Fruit fly (Drosophila melanogaster) whole organism, wandering third instar larva: ENCODE data around the gene t-cup.

ENCODE experiments used
- CG32264 ChIP-seq: fragments of 200-800 bp; sonication (Bioruptor generic); optimal IDR thresholded peaks from 2 replicates; lab custom pipeline; 2016; ENCODE audit warnings: missing biosample characterization, missing genetic modification characterization
- CG9705 ChIP-seq: fragments of 200-800 bp; sonication (Bioruptor generic); optimal IDR thresholded peaks from 2 replicates; lab custom pipeline; 2018; ENCODE audit warnings: missing biosample characterization, mild to moderate bottlenecking, missing genetic modification characterization
- CrebA ChIP-seq: fragments of 200-800 bp; sonication (Bioruptor generic); optimal IDR thresholded peaks from 2 replicates; lab custom pipeline; 2016; ENCODE audit warnings: missing biosample characterization, mild to moderate bottlenecking, missing genetic modification characterization, borderline replicate concordance
- Dfd ChIP-seq: fragments of >200 bp; optimal IDR thresholded peaks from 2 replicates; lab custom pipeline; 2017; ENCODE audit warnings: missing biosample characterization, missing genetic modification characterization
- Dif ChIP-seq: fragments of 200-275, 200-300 bp; sonication (Bioruptor generic); optimal IDR thresholded peaks from 2 replicates; lab custom pipeline; 2018; ENCODE audit warnings: missing biosample characterization, missing genetic modification characterization; ENCODE audit not compliant: partially characterized antibody
- GATAd ChIP-seq: sonication (Bioruptor generic); optimal IDR thresholded peaks from 2 replicates; lab custom pipeline; 2016; ENCODE audit warnings: missing biosample characterization, missing genetic modification characterization
- HLH106 ChIP-seq: fragments of 200-800 bp; optimal IDR thresholded peaks from 3 replicates; lab custom pipeline; 2019; ENCODE audit warnings: missing biosample characterization, mild to moderate bottlenecking, missing genetic modification characterization, moderate library complexity
- Hr83 ChIP-seq: fragments of 200-300 bp; sonication (Bioruptor generic); optimal IDR thresholded peaks from 2 replicates; lab custom pipeline; 2016; ENCODE audit warnings: missing biosample characterization, mild to moderate bottlenecking, missing genetic modification characterization, moderate library complexity; ENCODE audit not compliant: poor library complexity, severe bottlenecking
- Jra ChIP-seq: sonication (Bioruptor generic); optimal IDR thresholded peaks from 2 replicates; lab custom pipeline; 2016; ENCODE audit warnings: missing biosample characterization, missing genetic modification characterization
- Mio ChIP-seq: sonication (Bioruptor generic); optimal IDR thresholded peaks from 2 replicates; lab custom pipeline; 2016; ENCODE audit warnings: missing biosample characterization, missing genetic modification characterization
- Myc ChIP-seq: fragments of >200 bp; optimal IDR thresholded peaks from 2 replicates; lab custom pipeline; 2017
- N ChIP-seq: fragments of >200 bp; optimal IDR thresholded peaks from 2 replicates; lab custom pipeline; 2018; ENCODE audit warnings: missing biosample characterization, missing external identifiers, missing genetic modification characterization
- Rel ChIP-seq, 2 experiments: fragments of 200-800 bp; sonication (Bioruptor generic) in 1 of 2; optimal IDR thresholded peaks; 2 replicates in 1 of 2; 3 replicates in 1 of 2; lab custom pipeline; 2016 to 2019; ENCODE audit warnings: mild to moderate bottlenecking in 2 of 2, missing biosample characterization in 2 of 2, missing genetic modification characterization in 2 of 2, moderate library complexity in 1 of 2
- br ChIP-seq: fragments of 200-800 bp; sonication (Bioruptor generic); optimal IDR thresholded peaks from 2 replicates; lab custom pipeline; 2016; ENCODE audit warnings: missing biosample characterization, missing genetic modification characterization
- brk ChIP-seq: fragments of 200-800 bp; sonication (Bioruptor generic); optimal IDR thresholded peaks from 2 replicates; lab custom pipeline; 2016; ENCODE audit warnings: missing biosample characterization, mild to moderate bottlenecking, missing genetic modification characterization
- dl ChIP-seq, 2 experiments: fragments of 175-275, 200-275 bp in 1 of 2; fragments of 200-275 bp in 1 of 2; sonication (Bioruptor generic); optimal IDR thresholded peaks; lab custom pipeline; 2018; ENCODE audit warnings: mild to moderate bottlenecking in 2 of 2, missing biosample characterization in 2 of 2, missing genetic modification characterization in 2 of 2, moderate library complexity in 2 of 2; ENCODE audit not compliant: partially characterized antibody in 2 of 2, insufficient read depth in 1 of 2
- dmrt93B ChIP-seq: fragments of 200-800 bp; sonication (Bioruptor generic); optimal IDR thresholded peaks from 2 replicates; lab custom pipeline; 2018; ENCODE audit warnings: missing biosample characterization, mild to moderate bottlenecking, missing genetic modification characterization
- ey ChIP-seq: fragments of 200-800 bp; sonication (Bioruptor generic); optimal IDR thresholded peaks from 2 replicates; lab custom pipeline; 2016; ENCODE audit warnings: missing biosample characterization, missing genetic modification characterization
- fru ChIP-seq: fragments of 200-800 bp; sonication (Bioruptor generic); optimal IDR thresholded peaks from 3 replicates; lab custom pipeline; 2016; ENCODE audit warnings: missing biosample characterization, mild to moderate bottlenecking, missing genetic modification characterization
- h ChIP-seq: fragments of 200-800 bp; sonication (Bioruptor generic); optimal IDR thresholded peaks from 3 replicates; lab custom pipeline; 2016; ENCODE audit warnings: missing biosample characterization, mild to moderate bottlenecking, missing genetic modification characterization
- jim ChIP-seq: fragments of 175-275, 200-325 bp; sonication (Bioruptor generic); optimal IDR thresholded peaks from 2 replicates; lab custom pipeline; 2016; ENCODE audit warnings: missing biosample characterization, mild to moderate bottlenecking, missing genetic modification characterization
- lola ChIP-seq: fragments of >200 bp; optimal IDR thresholded peaks from 2 replicates; lab custom pipeline; 2017; ENCODE audit warnings: missing biosample characterization, missing genetic modification characterization
- psq ChIP-seq: fragments of 200-800 bp; sonication (Bioruptor generic); optimal IDR thresholded peaks from 3 replicates; lab custom pipeline; 2017; ENCODE audit warnings: missing biosample characterization, mild to moderate bottlenecking, missing genetic modification characterization, moderate library complexity
- sv ChIP-seq: fragments of 200-800 bp; sonication (Bioruptor generic); optimal IDR thresholded peaks from 3 replicates; lab custom pipeline; 2016; ENCODE audit warnings: missing biosample characterization, missing genetic modification characterization
- usp ChIP-seq: fragments of >200 bp; optimal IDR thresholded peaks from 2 replicates; lab custom pipeline; 2017; ENCODE audit warnings: missing biosample characterization, missing genetic modification characterization

Gene t-cup

dm6 chr2L:12539334-12539733, 42.2 kb upstream of the t-cup start:
- TF ChIP-seq CG9705 (GFP tag; lab: Kevin White, UChicago) = no peak
- peak; percentile 93 for TF ChIP-seq Dfd (GFP tag; lab: Kevin White, UChicago)
- TF ChIP-seq, all 38 proteins: peak for 1

- no peak for TF ChIP-seq fru (GFP tag; lab: Kevin White, UChicago)
Measured at dm6 chr2L:12535637-12536038, 38.5 kb upstream of the t-cup start.

- TF ChIP-seq GATAd (GFP tag; lab: Kevin White, UChicago) = no peak
Measured at dm6 chr2L:12533671-12534402, 36.7 kb upstream of the t-cup start.

- TF ChIP-seq GATAd (GFP tag; lab: Kevin White, UChicago) = no peak
- TF ChIP-seq Hr83 (GFP tag; lab: Kevin White, UChicago) = no peak
- no peak for TF ChIP-seq sv
- TF ChIP-seq Rel (GFP tag; optimal IDR thresholded peaks at IDR 0.05; lab: Kevin White, UChicago) = no peak
- no peak for TF ChIP-seq Rel (tag; optimal IDR thresholded peaks at IDR 0.05; lab: Kevin White, UChicago)
- TF ChIP-seq N (GFP tag; lab: Kevin White, UChicago) = no peak
- TF ChIP-seq dl (GFP tag; optimal IDR thresholded peaks at IDR 0.05; lab: Kevin White, UChicago; ENCODE audit: insufficient read depth in 1 of 2, partially characterized antibody in 2 of 2) = no peak
- TF ChIP-seq psq (GFP tag; lab: Kevin White, UChicago) = no peak
- no peak for TF ChIP-seq Dif (GFP tag; lab: Kevin White, UChicago)
- TF ChIP-seq lola = no peak
- no peak for TF ChIP-seq CG32264 (GFP tag; lab: Kevin White, UChicago)
- no peak for TF ChIP-seq CrebA (GFP tag; lab: Kevin White, UChicago)
- no peak for TF ChIP-seq usp (GFP tag; lab: Kevin White, UChicago)
- no peak for TF ChIP-seq Jra (GFP tag; lab: Kevin White, UChicago)
Measured at dm6 chr2L:12532628-12533027, 35.5 kb upstream of the t-cup start.

- no peak for TF ChIP-seq Jra (GFP tag; lab: Kevin White, UChicago)
- TF ChIP-seq HLH106 (tag; lab: Kevin White, UChicago) = no peak
- no peak for TF ChIP-seq lola
- TF ChIP-seq sv = no peak
- no peak for TF ChIP-seq Mio
- no peak for TF ChIP-seq CrebA (GFP tag; lab: Kevin White, UChicago)
- no peak for TF ChIP-seq h (GFP tag; lab: Kevin White, UChicago)
- no peak for TF ChIP-seq ey
- no peak for TF ChIP-seq jim (GFP tag; lab: Kevin White, UChicago)
- no peak for TF ChIP-seq GATAd (GFP tag; lab: Kevin White, UChicago)
- TF ChIP-seq brk = no peak
- no peak for TF ChIP-seq Dfd (GFP tag; lab: Kevin White, UChicago)
- no peak for TF ChIP-seq psq (GFP tag; lab: Kevin White, UChicago)
- TF ChIP-seq usp (GFP tag; lab: Kevin White, UChicago) = no peak
- no peak for TF ChIP-seq dmrt93B
- TF ChIP-seq Myc (lab: Kevin White, UChicago) = no peak
- no peak for TF ChIP-seq br (GFP tag; lab: Kevin White, UChicago)
- TF ChIP-seq Hr83 (GFP tag; lab: Kevin White, UChicago) = no peak
Measured at dm6 chr2L:12529949-12530849, 33.1 kb upstream of the t-cup start.
